Fruit fly (Drosophila melanogaster): ENCODE measurements around the gene Rlb1.

- TF ChIP-seq psq (GFP tag; optimal IDR thresholded peaks at IDR 0.05) (no peak), pan (optimal IDR thresholded peaks at IDR 0.05) (no peak), Dif (GFP tag; optimal IDR thresholded peaks at IDR 0.05; ENCODE audit: partially characterized antibody) (no peak), Vsx2 (GFP tag; optimal IDR thresholded peaks at IDR 0.05; ENCODE audit: partially characterized antibody) (no peak), HLH106 (tag; optimal IDR thresholded peaks at IDR 0.05) (no peak)
Measured at dm6 chr3R:9488493-9488892, 24.6 kb upstream of the Rlb1 start.

Measured in whole organism, wandering third instar larva.